Worm (Caenorhabditis elegans): ENCODE data around the gene aff-1.

Gene aff-1

ce11 chrII:6823233-6823632 lies 40.3 kb downstream of the aff-1 start (continued):
- peak; percentile 84 for TF ChIP-seq elt-1 (tag; optimal IDR thresholded peaks at IDR 0.05)
- TF ChIP-seq ceh-82 (tag; optimal IDR thresholded peaks at IDR 0.05): no peak

DNA sequence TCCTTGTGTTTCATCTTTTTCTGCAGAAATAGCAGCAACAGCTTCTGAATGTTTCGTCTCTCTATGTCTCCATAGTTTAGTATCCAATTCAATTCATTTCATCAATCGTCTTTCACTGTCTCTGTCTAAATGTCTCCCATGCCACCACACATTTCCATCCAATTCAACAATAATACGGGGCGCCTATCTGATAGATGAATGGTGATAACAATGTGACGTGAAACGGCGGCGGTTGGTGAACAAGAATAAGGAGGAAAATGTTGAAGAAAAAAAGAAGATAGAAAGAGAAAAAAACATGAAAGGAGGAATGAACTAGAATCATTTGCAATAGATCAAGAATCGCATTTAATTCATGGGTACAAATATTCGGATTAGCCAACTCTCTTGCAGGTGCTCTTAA lies 41.2 kb downstream of the aff-1 start:
- peak; percentile 29 for TF ChIP-seq mdl-1 (tag; optimal IDR thresholded peaks at IDR 0.05)
- TF ChIP-seq unc-39 (tag; optimal IDR thresholded peaks at IDR 0.05): no peak
- peak; percentile 21 for TF ChIP-seq nhr-11 (tag; optimal IDR thresholded peaks at IDR 0.05)
- no peak for TF ChIP-seq nhr-67 (tag; optimal IDR thresholded peaks at IDR 0.05)
- peak; percentile 82 for TF ChIP-seq nhr-25 (tag; optimal IDR thresholded peaks at IDR 0.05)
- no peak for TF ChIP-seq sea-2 (GFP tag; optimal IDR thresholded peaks at IDR 0.05)
- no peak for TF ChIP-seq fkh-10 (GFP tag; optimal IDR thresholded peaks at IDR 0.05)
- no peak for TF ChIP-seq daf-12 (tag; optimal IDR thresholded peaks at IDR 0.05)
- TF ChIP-seq skn-1 (tag; optimal IDR thresholded peaks at IDR 0.05): no peak
- no peak for TF ChIP-seq hmg-11 (tag; optimal IDR thresholded peaks at IDR 0.05)
- TF ChIP-seq ama-1 (optimal IDR thresholded peaks at IDR 0.05): no peak
- TF ChIP-seq lin-15B (tag; optimal IDR thresholded peaks at IDR 0.05): no peak
- peak in 1 of 3 experiments; percentile 69 for TF ChIP-seq elt-3 (tag; optimal IDR thresholded peaks at IDR 0.05)
- peak; percentile 67 for TF ChIP-seq pqm-1 (tag; optimal IDR thresholded peaks at IDR 0.05)
- peak; percentile 6 for TF ChIP-seq jun-1 (tag; optimal IDR thresholded peaks at IDR 0.05)
- no peak for TF ChIP-seq ceh-9 (tag; optimal IDR thresholded peaks at IDR 0.05)
- no peak for TF ChIP-seq snpc-4 (tag; optimal IDR thresholded peaks at IDR 0.05)
- no peak for TF ChIP-seq ZK546.5 (tag; optimal IDR thresholded peaks at IDR 0.05)
- peak; percentile 89 for TF ChIP-seq unc-62 (GFP tag; optimal IDR thresholded peaks at IDR 0.05)
- no peak for TF ChIP-seq zag-1 (tag; optimal IDR thresholded peaks at IDR 0.05)
- TF ChIP-seq pha-4 (tag; optimal IDR thresholded peaks at IDR 0.05): no peak
- TF ChIP-seq egl-27 (tag; optimal IDR thresholded peaks at IDR 0.05): peak; percentile 34
- TF ChIP-seq nhr-43 (tag; optimal IDR thresholded peaks at IDR 0.05; ENCODE audit: poor library complexity, severe bottlenecking): peak; percentile 31
- no peak for TF ChIP-seq ceh-82 (tag; optimal IDR thresholded peaks at IDR 0.05)
- no peak for TF ChIP-seq tbx-2 (tag; optimal IDR thresholded peaks at IDR 0.05)
- peak; percentile 69 for TF ChIP-seq nfya-1 (tag; optimal IDR thresholded peaks at IDR 0.05; ENCODE audit: insufficient read depth)
- TF ChIP-seq nhr-23 (tag; optimal IDR thresholded peaks at IDR 0.05): peak; percentile 80
- no peak for TF ChIP-seq nhr-12 (tag; optimal IDR thresholded peaks at IDR 0.05)
- no peak for TF ChIP-seq lin-39 (tag; optimal IDR thresholded peaks at IDR 0.05)
- TF ChIP-seq nhr-237 (tag; optimal IDR thresholded peaks at IDR 0.05): no peak
- no peak for TF ChIP-seq ceh-16 (tag; optimal IDR thresholded peaks at IDR 0.05)
- TF ChIP-seq R02D3.7 (tag; optimal IDR thresholded peaks at IDR 0.05): peak; percentile 8
- TF ChIP-seq lsy-12 (tag; optimal IDR thresholded peaks at IDR 0.05): no peak
- no peak for TF ChIP-seq ztf-11 (tag; optimal IDR thresholded peaks at IDR 0.05)
- no peak for TF ChIP-seq ceh-28 (tag; optimal IDR thresholded peaks at IDR 0.05)
- no peak for TF ChIP-seq mml-1 (tag; optimal IDR thresholded peaks at IDR 0.05)
- no peak for TF ChIP-seq aly-2 (tag; optimal IDR thresholded peaks at IDR 0.05)
- TF ChIP-seq egl-5 (tag; optimal IDR thresholded peaks at IDR 0.05): peak; percentile 90
- TF ChIP-seq ztf-4 (tag; optimal IDR thresholded peaks at IDR 0.05): no peak
- TF ChIP-seq fkh-2 (tag; optimal IDR thresholded peaks at IDR 0.05): no peak
- peak; percentile 85 for TF ChIP-seq elt-2 (tag; optimal IDR thresholded peaks at IDR 0.05)
- TF ChIP-seq fos-1 (tag; optimal IDR thresholded peaks at IDR 0.05): no peak
- TF ChIP-seq eor-1 (tag; optimal IDR thresholded peaks at IDR 0.05): no peak
- no peak for TF ChIP-seq nhr-28 (tag; optimal IDR thresholded peaks at IDR 0.05)
- TF ChIP-seq nhr-77 (tag; optimal IDR thresholded peaks at IDR 0.05): peak; percentile 14
- peak; percentile 96 for TF ChIP-seq elt-1 (tag; optimal IDR thresholded peaks at IDR 0.05)
- TF ChIP-seq nhr-76 (tag; optimal IDR thresholded peaks at IDR 0.05): no peak

Measured in whole organism, L3 larva.